In the genomic region with DNA sequence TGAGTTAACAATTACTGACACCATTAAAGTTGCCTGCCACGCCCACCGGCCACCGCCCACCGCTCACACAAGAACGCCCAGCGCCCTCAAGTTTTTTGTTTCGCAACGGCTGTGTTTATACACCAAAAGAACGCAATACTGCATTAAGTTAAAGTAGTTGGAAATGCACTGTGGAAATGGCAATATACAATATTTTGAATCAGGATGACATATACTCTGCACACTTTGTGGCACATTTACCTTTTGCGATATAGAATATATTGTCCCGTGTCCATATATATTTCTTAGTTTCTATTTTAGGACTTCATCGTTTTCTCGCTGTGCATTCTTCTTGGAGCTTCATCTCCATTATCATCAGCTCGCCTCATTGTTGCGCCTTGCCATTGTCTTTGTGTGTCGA, we compare ENCODE assay signal across 1 fruit fly cellular context.
TF ChIP-seq lines count a peak whose summit lies in the region.

No protein-coding gene starts in this region.

TF ChIP-seq in whole organism, prepupa, 60 proteins besides CTCF, POLR2A, EP300 and RAD21 (continued from another document):
- peak; percentile 21 for TF ChIP-seq fd59A (GFP tag; optimal IDR thresholded peaks at IDR 0.05; lab: Kevin White, UChicago)
- no peak for TF ChIP-seq CG11294 (GFP tag; IDR thresholded peaks at IDR 0.05; lab: Robert Waterston, UW)
- TF ChIP-seq CG10669 (GFP tag; optimal IDR thresholded peaks at IDR 0.05; lab: Kevin White, UChicago): peak; percentile 48
- TF ChIP-seq OdsH (GFP tag; optimal IDR thresholded peaks at IDR 0.05; lab: Kevin White, UChicago): peak; percentile 50
- TF ChIP-seq CG3032 (tag; optimal IDR thresholded peaks at IDR 0.05; lab: Kevin White, UChicago): no peak
- TF ChIP-seq Ets96B (tag; optimal IDR thresholded peaks at IDR 0.05; lab: Kevin White, UChicago): peak; percentile 62
- TF ChIP-seq CG34406 (GFP tag; optimal IDR thresholded peaks at IDR 0.05; lab: Kevin White, UChicago): peak; percentile 18
- peak; percentile 43 for TF ChIP-seq Met (GFP tag; optimal IDR thresholded peaks at IDR 0.05; lab: Kevin White, UChicago)
- peak in 1 of 2 experiments; percentile 5 for TF ChIP-seq salr (GFP tag; optimal IDR thresholded peaks at IDR 0.05; lab: Kevin White, UChicago)
- no peak for TF ChIP-seq CG6854 (GFP tag; optimal IDR thresholded peaks at IDR 0.05; lab: Kevin White, UChicago)
- TF ChIP-seq Eip75B (GFP tag; optimal IDR thresholded peaks at IDR 0.05; lab: Kevin White, UChicago): peak; percentile 53
- peak; percentile 33 for TF ChIP-seq CG7368 (GFP tag; optimal IDR thresholded peaks at IDR 0.05; lab: Kevin White, UChicago)
- peak; percentile 26 for TF ChIP-seq topi (GFP tag; optimal IDR thresholded peaks at IDR 0.05; lab: Kevin White, UChicago)
- peak; percentile 23 for TF ChIP-seq Lpt (GFP tag; optimal IDR thresholded peaks at IDR 0.05; lab: Kevin White, UChicago)
- TF ChIP-seq CG9139 (GFP tag; optimal IDR thresholded peaks at IDR 0.05; lab: Kevin White, UChicago): no peak
- TF ChIP-seq CG32006 (GFP tag; optimal IDR thresholded peaks at IDR 0.05; lab: Kevin White, UChicago): peak; percentile 50
- TF ChIP-seq eg (GFP tag; IDR thresholded peaks at IDR 0.05; lab: Robert Waterston, UW): peak; percentile 45; the same call in 1 of the 3 replicates
- TF ChIP-seq cyc (GFP tag; optimal IDR thresholded peaks at IDR 0.05; lab: Kevin White, UChicago): peak; percentile 32
- peak; percentile 6 for TF ChIP-seq Sox15 (GFP tag; optimal IDR thresholded peaks at IDR 0.05; lab: Kevin White, UChicago)
- peak; percentile 43 for TF ChIP-seq CG10631 (GFP tag; optimal IDR thresholded peaks at IDR 0.05; lab: Kevin White, UChicago)
- no peak for TF ChIP-seq fkh (GFP tag; optimal IDR thresholded peaks at IDR 0.05; lab: Kevin White, UChicago)
- TF ChIP-seq CG6163 (GFP tag; IDR thresholded peaks at IDR 0.05; lab: Robert Waterston, UW): peak; percentile 49; the same call in 1 of the 3 replicates
- TF ChIP-seq Eip93F (GFP tag; optimal IDR thresholded peaks at IDR 0.05; lab: Kevin White, UChicago): no peak
- TF ChIP-seq vri (GFP tag; optimal IDR thresholded peaks at IDR 0.05; lab: Kevin White, UChicago): no peak
- TF ChIP-seq pdm3 (GFP tag; optimal IDR thresholded peaks at IDR 0.05; lab: Kevin White, UChicago): peak; percentile 48
- peak; percentile 10 for TF ChIP-seq lz (GFP tag; optimal IDR thresholded peaks at IDR 0.05; lab: Kevin White, UChicago)
- peak in 1 of 2 experiments; percentile 33 for TF ChIP-seq ss (GFP tag; optimal IDR thresholded peaks at IDR 0.05; lab: Kevin White, UChicago)
- TF ChIP-seq dac (GFP tag; optimal IDR thresholded peaks at IDR 0.05; lab: Kevin White, UChicago): no peak
- TF ChIP-seq Hr38 (GFP tag; optimal IDR thresholded peaks at IDR 0.05; lab: Kevin White, UChicago): no peak
- TF ChIP-seq CG11762 (GFP tag; optimal IDR thresholded peaks at IDR 0.05; lab: Kevin White, UChicago; ENCODE audit: insufficient read depth): peak; percentile 11
- TF ChIP-seq CG4318 (GFP tag; optimal IDR thresholded peaks at IDR 0.05; lab: Kevin White, UChicago): no peak
- peak; percentile 36; the same call in 1 of the 2 replicates for TF ChIP-seq CG15336 (GFP tag; IDR thresholded peaks at IDR 0.05; lab: Robert Waterston, UW)
- TF ChIP-seq Smox (GFP tag; optimal IDR thresholded peaks at IDR 0.05; lab: Kevin White, UChicago): peak; percentile 13
- peak; percentile 32 for TF ChIP-seq CG1621 (tag; optimal IDR thresholded peaks at IDR 0.05; lab: Kevin White, UChicago)
- no peak for TF ChIP-seq Gug (GFP tag; IDR thresholded peaks at IDR 0.05; lab: Robert Waterston, UW)
